Fruit fly (Drosophila melanogaster): ENCODE results near the gene Tango5.

Gene Tango5

dm6 chrX:10805651-10806191, 41.5 kb upstream of the Tango5 start (continued):
- TF ChIP-seq CG6163 (GFP tag; IDR thresholded peaks at IDR 0.05): peak; percentile 92
- TF ChIP-seq spab (GFP tag; optimal IDR thresholded peaks at IDR 0.05): peak; percentile 83
- peak; percentile 85 for TF ChIP-seq eg (GFP tag; IDR thresholded peaks at IDR 0.05)
- peak; percentile 90 for TF ChIP-seq CG6808 (GFP tag; optimal IDR thresholded peaks at IDR 0.05)
- peak; percentile 83 for TF ChIP-seq CG16779 (tag; optimal IDR thresholded peaks at IDR 0.05)
- peak; percentile 39 for TF ChIP-seq fkh (GFP tag; optimal IDR thresholded peaks at IDR 0.05)
- peak; percentile 76 for TF ChIP-seq svp (GFP tag)
- TF ChIP-seq Ets96B (tag; optimal IDR thresholded peaks at IDR 0.05): peak; percentile 68
- peak; percentile 27 for TF ChIP-seq OdsH (GFP tag; optimal IDR thresholded peaks at IDR 0.05)
- TF ChIP-seq net (GFP tag; optimal IDR thresholded peaks at IDR 0.05): peak; percentile 70
- peak; percentile 2 for TF ChIP-seq acj6 (GFP tag; optimal IDR thresholded peaks at IDR 0.05)
- TF ChIP-seq dsx (GFP tag; optimal IDR thresholded peaks at IDR 0.05; ENCODE audit: poor library complexity, severe bottlenecking): peak; percentile 75
- peak; percentile 76 for TF ChIP-seq CG10669 (GFP tag; optimal IDR thresholded peaks at IDR 0.05)
- TF ChIP-seq CG31627 (GFP tag; optimal IDR thresholded peaks at IDR 0.05): no peak
- peak; percentile 40 for TF ChIP-seq CG3919 (GFP tag; optimal IDR thresholded peaks at IDR 0.05)
- TF ChIP-seq topi (GFP tag; optimal IDR thresholded peaks at IDR 0.05): peak; percentile 46
- TF ChIP-seq ss (GFP tag; optimal IDR thresholded peaks at IDR 0.05): peak; percentile 94
- TF ChIP-seq Eip75B (GFP tag; optimal IDR thresholded peaks at IDR 0.05): peak; percentile 39
- TF ChIP-seq salr (GFP tag; optimal IDR thresholded peaks at IDR 0.05): peak; percentile 11 to 19
- peak; percentile 70 for TF ChIP-seq Met (GFP tag; optimal IDR thresholded peaks at IDR 0.05)

dm6 chrX:10804042-10804441, 39.8 kb upstream of the Tango5 start:
- no peak for TF ChIP-seq CG6854 (GFP tag; optimal IDR thresholded peaks at IDR 0.05)
- TF ChIP-seq acj6 (GFP tag; optimal IDR thresholded peaks at IDR 0.05): peak; percentile 28
- no peak for TF ChIP-seq CG4318 (GFP tag; optimal IDR thresholded peaks at IDR 0.05)
- peak; percentile 36 for TF ChIP-seq net (GFP tag; optimal IDR thresholded peaks at IDR 0.05)
- TF ChIP-seq CG10669 (GFP tag; optimal IDR thresholded peaks at IDR 0.05): peak; percentile 0
- TF ChIP-seq CG31627 (GFP tag; optimal IDR thresholded peaks at IDR 0.05): peak; percentile 27
- peak; percentile 65 for TF ChIP-seq svp (GFP tag)
- TF ChIP-seq CG6163 (GFP tag; IDR thresholded peaks at IDR 0.05): peak; percentile 64; the same call in 2 of the 3 replicates
- no peak for TF ChIP-seq Ets21C (GFP tag; optimal IDR thresholded peaks at IDR 0.05)
- no peak for TF ChIP-seq fd59A (GFP tag; optimal IDR thresholded peaks at IDR 0.05)
- no peak for TF ChIP-seq CG16779 (tag; optimal IDR thresholded peaks at IDR 0.05)
- TF ChIP-seq spab (GFP tag; optimal IDR thresholded peaks at IDR 0.05): no peak
- peak; percentile 2 for TF ChIP-seq lz (GFP tag; optimal IDR thresholded peaks at IDR 0.05)
- TF ChIP-seq cyc (GFP tag; optimal IDR thresholded peaks at IDR 0.05): peak; percentile 30
- TF ChIP-seq salr (GFP tag; optimal IDR thresholded peaks at IDR 0.05): no peak
- peak; percentile 5 for TF ChIP-seq OdsH (GFP tag; optimal IDR thresholded peaks at IDR 0.05)
- TF ChIP-seq CG11762 (GFP tag; optimal IDR thresholded peaks at IDR 0.05; ENCODE audit: insufficient read depth): no peak
- no peak for TF ChIP-seq Sox15 (GFP tag; optimal IDR thresholded peaks at IDR 0.05)
- TF ChIP-seq eg (GFP tag; IDR thresholded peaks at IDR 0.05): peak; percentile 49; the same call in 1 of the 3 replicates
- TF ChIP-seq Sox14 (GFP tag; optimal IDR thresholded peaks at IDR 0.05): peak; percentile 15
- TF ChIP-seq pdm3 (GFP tag; optimal IDR thresholded peaks at IDR 0.05): peak; percentile 24
- peak; percentile 48 for TF ChIP-seq Hr4 (GFP tag; optimal IDR thresholded peaks at IDR 0.05)
- peak; percentile 4 for TF ChIP-seq achi (GFP tag; optimal IDR thresholded peaks at IDR 0.05)
- no peak for TF ChIP-seq CG10631 (GFP tag; optimal IDR thresholded peaks at IDR 0.05)
- no peak for TF ChIP-seq Eip75B (GFP tag; optimal IDR thresholded peaks at IDR 0.05)
- TF ChIP-seq Met (GFP tag; optimal IDR thresholded peaks at IDR 0.05): peak; percentile 35
- TF ChIP-seq Hr39 (GFP tag; optimal IDR thresholded peaks at IDR 0.05): peak; percentile 46
- peak; percentile 47 for TF ChIP-seq CG15336 (GFP tag; IDR thresholded peaks at IDR 0.05)
- TF ChIP-seq Sox102F (GFP tag; optimal IDR thresholded peaks at IDR 0.05): peak; percentile 8
- TF ChIP-seq dsx (GFP tag; optimal IDR thresholded peaks at IDR 0.05; ENCODE audit: poor library complexity, severe bottlenecking): no peak
- TF ChIP-seq topi (GFP tag; optimal IDR thresholded peaks at IDR 0.05): peak; percentile 14
- peak; percentile 37 for TF ChIP-seq esn (GFP tag; optimal IDR thresholded peaks at IDR 0.05)
- peak; percentile 19 for TF ChIP-seq Smox (GFP tag; optimal IDR thresholded peaks at IDR 0.05)
- TF ChIP-seq Eip78C (GFP tag): peak; percentile 51
- TF ChIP-seq CG32006 (GFP tag; optimal IDR thresholded peaks at IDR 0.05): peak; percentile 13
